Worm (Caenorhabditis elegans) whole organism, early embryonic: ENCODE results near the gene fipr-10.

Experiments used
- F13C5.2 ChIP-seq: sonication (generic microtip); optimal IDR thresholded peaks from 2 replicates; lab custom pipeline; 2017; ENCODE audit warnings: mild to moderate bottlenecking, missing genetic modification characterization, inconsistent platforms, missing compliant biosample characterization
- ama-1 ChIP-seq: fragments of 150-350 bp; optimal IDR thresholded peaks from 2 replicates; lab custom pipeline; 2014
- hmbx-1 ChIP-seq: sonication (generic microtip); optimal IDR thresholded peaks from 2 replicates; lab custom pipeline; 2016; ENCODE audit warnings: mild to moderate bottlenecking, missing genetic modification characterization, missing compliant biosample characterization
- hmg-4 ChIP-seq: fragments of 200-800 bp; sonication (Bioruptor generic); optimal IDR thresholded peaks from 2 replicates; lab custom pipeline; 2018; ENCODE audit warnings: mild to moderate bottlenecking, missing genetic modification characterization, missing compliant biosample characterization
- scrt-1 ChIP-seq: fragments of 200-800 bp; sonication (Bioruptor generic); IDR thresholded peaks from 2 replicates; pipeline ENCODE4 v1.3.6; 2022; ENCODE audit warnings: missing genetic modification characterization, missing compliant biosample characterization
- tbx-11 ChIP-seq: fragments of 200-800 bp; sonication (Bioruptor generic); IDR thresholded peaks from 2 replicates; pipeline ENCODE4 v1.3.6; 2022; ENCODE audit warnings: missing genetic modification characterization, missing compliant biosample characterization
- tra-4 ChIP-seq: sonication (generic microtip); optimal IDR thresholded peaks from 2 replicates; lab custom pipeline; 2017; ENCODE audit warnings: missing genetic modification characterization, missing compliant biosample characterization

DNA sequence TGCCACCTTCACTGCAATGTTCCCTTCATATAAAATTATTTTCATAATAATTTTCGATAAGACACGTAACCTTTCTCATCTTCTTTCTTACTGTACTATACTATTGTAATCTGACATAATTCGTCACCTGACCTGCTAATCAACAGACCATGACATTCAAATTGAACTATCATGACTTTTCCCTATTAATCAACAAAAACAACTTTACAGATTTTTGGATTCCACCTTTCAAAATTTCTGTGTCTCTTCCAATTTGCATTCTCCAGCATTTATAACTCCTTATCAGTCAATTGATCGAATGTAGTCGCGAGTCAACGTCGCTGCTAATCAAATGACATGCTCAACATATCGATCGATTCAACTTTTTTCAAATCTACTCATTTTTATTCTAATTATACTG is 24.3 kb upstream of the fipr-10 start, which contains the start of gene fshr-1:
- TF ChIP-seq tbx-11 = no peak
- no peak for TF ChIP-seq ama-1
- TF ChIP-seq tra-4 (tag; lab: Kevin White, UChicago) = no peak
- TF ChIP-seq hmg-4 (GFP tag; lab: Kevin White, UChicago) = no peak
- no peak for TF ChIP-seq F13C5.2 (tag; lab: Kevin White, UChicago)
- no peak for TF ChIP-seq scrt-1 (GFP tag; lab: Robert Waterston, UW)
- no peak for TF ChIP-seq hmbx-1 (tag; lab: Kevin White, UChicago)
